Fruit fly (Drosophila melanogaster) whole organism, embryonic: ENCODE measurements around the gene MTF-1.

Source experiments
- B-H2 ChIP-seq: fragments of 200-800 bp; sonication (Bioruptor generic); optimal IDR thresholded peaks from 2 replicates; lab custom pipeline; 2018; ENCODE audit warnings: missing biosample characterization, mild to moderate bottlenecking, missing genetic modification characterization
- CG10959 ChIP-seq: fragments of 200-800 bp; sonication (Bioruptor generic); IDR thresholded peaks from 2 replicates; pipeline ENCODE4 v1.3.6; 2022; ENCODE audit warnings: missing biosample characterization, missing genetic modification characterization
- CG1233 ChIP-seq: fragments of 200-800 bp; sonication (Bioruptor generic); optimal IDR thresholded peaks from 4 replicates; lab custom pipeline; 2018; ENCODE audit warnings: missing biosample characterization, mild to moderate bottlenecking, missing genetic modification characterization
- CG14050 ChIP-seq: fragments of 200-800 bp; sonication (Bioruptor generic); IDR thresholded peaks from 3 replicates; pipeline ENCODE4 v1.3.6; 2022; ENCODE audit warnings: missing biosample characterization, missing genetic modification characterization
- CG15011 ChIP-seq: fragments of 200-800 bp; sonication (Bioruptor generic); optimal IDR thresholded peaks from 3 replicates; lab custom pipeline; 2018; ENCODE audit warnings: missing biosample characterization, mild to moderate bottlenecking, missing genetic modification characterization
- CG2129 ChIP-seq: fragments of 200-800 bp; sonication (Bioruptor generic); IDR thresholded peaks from 2 replicates; pipeline ENCODE4 v1.3.6; 2022; ENCODE audit warnings: missing biosample characterization, missing genetic modification characterization; ENCODE audit not compliant: partially characterized antibody
- CG31441 ChIP-seq: fragments of 200-800 bp; sonication (Bioruptor generic); IDR thresholded peaks from 2 replicates; pipeline ENCODE4 v1.3.6; 2022; ENCODE audit warnings: missing biosample characterization, missing genetic modification characterization
- CG3407 ChIP-seq: fragments of 200-800 bp; sonication (Bioruptor generic); optimal IDR thresholded peaks from 2 replicates; lab custom pipeline; 2018; ENCODE audit warnings: missing biosample characterization, mild to moderate bottlenecking, missing genetic modification characterization
- CG34224 ChIP-seq: fragments of 200-800 bp; sonication (Bioruptor generic); IDR thresholded peaks from 3 replicates; pipeline ENCODE4 v1.3.6; 2022; ENCODE audit warnings: missing biosample characterization, missing genetic modification characterization; ENCODE audit not compliant: partially characterized antibody
- CG34376 ChIP-seq: fragments of 200-800 bp; sonication (Bioruptor generic); optimal IDR thresholded peaks from 2 replicates; lab custom pipeline; 2018; ENCODE audit warnings: missing biosample characterization, mild to moderate bottlenecking, missing genetic modification characterization
- CG34422 ChIP-seq: fragments of 200-800 bp; sonication (Bioruptor generic); IDR thresholded peaks from 3 replicates; pipeline ENCODE4 v1.3.6; 2022; ENCODE audit warnings: missing biosample characterization, missing genetic modification characterization
- CG4360 ChIP-seq: fragments of 200-800 bp; sonication (Bioruptor generic); IDR thresholded peaks from 2 replicates; pipeline ENCODE4 v1.3.6; 2022; ENCODE audit warnings: missing biosample characterization, missing genetic modification characterization
- CG5180 ChIP-seq: fragments of 200-800 bp; sonication (Bioruptor generic); optimal IDR thresholded peaks from 3 replicates; lab custom pipeline; 2017; ENCODE audit warnings: missing biosample characterization, missing genetic modification characterization, mild to moderate bottlenecking, moderate library complexity, missing genetic modification reagents
- CG6654 ChIP-seq: fragments of 200-800 bp; sonication (Bioruptor generic); optimal IDR thresholded peaks from 2 replicates; lab custom pipeline; 2017; ENCODE audit warnings: missing biosample characterization, mild to moderate bottlenecking, missing genetic modification characterization
- CG6854 ChIP-seq: fragments of 200-800 bp; sonication (Bioruptor generic); optimal IDR thresholded peaks from 3 replicates; lab custom pipeline; 2017; ENCODE audit warnings: missing biosample characterization, mild to moderate bottlenecking, missing genetic modification characterization
- CG7372 ChIP-seq: fragments of 200-800 bp; sonication (Bioruptor generic); IDR thresholded peaks from 2 replicates; pipeline ENCODE4 v1.3.6; 2022; ENCODE audit warnings: missing biosample characterization, missing genetic modification characterization
- CG8478 ChIP-seq: fragments of >200 bp; optimal IDR thresholded peaks from 2 replicates; lab custom pipeline; 2018
- CG9437 ChIP-seq: fragments of 200-800 bp; sonication (Bioruptor generic); optimal IDR thresholded peaks from 2 replicates; lab custom pipeline; 2018; ENCODE audit warnings: missing biosample characterization, mild to moderate bottlenecking, missing genetic modification characterization
- CG9876 ChIP-seq: fragments of 200-800 bp; sonication (Bioruptor generic); optimal IDR thresholded peaks from 2 replicates; lab custom pipeline; 2016; ENCODE audit warnings: missing biosample characterization, missing genetic modification characterization
- CkIIα-i1 ChIP-seq: fragments of 200-800 bp; sonication (Bioruptor generic); IDR thresholded peaks from 2 replicates; pipeline ENCODE4 v1.3.6; 2022; ENCODE audit warnings: missing biosample characterization, missing genetic modification characterization
- E2f2 ChIP-seq: fragments of 200-800 bp; sonication (Bioruptor generic); IDR thresholded peaks from 2 replicates; pipeline ENCODE4 v1.3.6; 2022; ENCODE audit warnings: missing biosample characterization, missing genetic modification characterization
- Fer2 ChIP-seq: fragments of 200-800 bp; sonication (Bioruptor generic); optimal IDR thresholded peaks from 2 replicates; lab custom pipeline; 2018; ENCODE audit warnings: missing biosample characterization, mild to moderate bottlenecking, missing genetic modification characterization, moderate library complexity
- HLHmδ ChIP-seq: fragments of 200-800 bp; sonication (Bioruptor generic); optimal IDR thresholded peaks from 2 replicates; lab custom pipeline; 2018; ENCODE audit warnings: missing biosample characterization, mild to moderate bottlenecking, missing genetic modification characterization, moderate library complexity
- Hmx ChIP-seq: fragments of 200-800 bp; sonication (Bioruptor generic); optimal IDR thresholded peaks from 2 replicates; lab custom pipeline; 2016; ENCODE audit warnings: missing biosample characterization, missing genetic modification characterization
- Kr ChIP-seq: fragments of 200-800 bp; sonication (Bioruptor generic); optimal IDR thresholded peaks from 2 replicates; lab custom pipeline; 2017; ENCODE audit warnings: missing biosample characterization, mild to moderate bottlenecking, missing genetic modification characterization
- Sry-δ ChIP-seq: fragments of 200-800 bp; sonication (Bioruptor generic); optimal IDR thresholded peaks from 2 replicates; lab custom pipeline; 2016; ENCODE audit warnings: missing biosample characterization, missing genetic modification characterization
- abd-A ChIP-seq: fragments of 200-800 bp; sonication (Bioruptor generic); optimal IDR thresholded peaks from 3 replicates; lab custom pipeline; 2019; ENCODE audit warnings: missing biosample characterization, mild to moderate bottlenecking, missing genetic modification characterization, moderate library complexity
- bbx ChIP-seq: fragments of 200-800 bp; sonication (Bioruptor generic); IDR thresholded peaks from 2 replicates; pipeline ENCODE4 v1.3.6; 2022; ENCODE audit warnings: missing biosample characterization, missing genetic modification characterization; ENCODE audit not compliant: partially characterized antibody
- bigmax ChIP-seq: fragments of 200-800 bp; sonication (Bioruptor generic); optimal IDR thresholded peaks from 2 replicates; lab custom pipeline; 2018; ENCODE audit warnings: missing biosample characterization, mild to moderate bottlenecking, missing genetic modification characterization
- cg ChIP-seq: fragments of 200-800 bp; sonication (Bioruptor generic); optimal IDR thresholded peaks from 3 replicates; lab custom pipeline; 2019; ENCODE audit warnings: missing biosample characterization, mild to moderate bottlenecking, missing genetic modification characterization, moderate library complexity
- chinmo ChIP-seq: fragments of 200-800 bp; sonication (Bioruptor generic); IDR thresholded peaks from 4 replicates; pipeline ENCODE4 v1.3.6; 2022; ENCODE audit warnings: missing biosample characterization, missing genetic modification characterization; ENCODE audit not compliant: partially characterized antibody
- crol ChIP-seq: fragments of 200-800 bp; sonication (Bioruptor generic); IDR thresholded peaks from 2 replicates; pipeline ENCODE4 v1.3.6; 2022; ENCODE audit warnings: missing biosample characterization, missing genetic modification characterization
- danr ChIP-seq: fragments of 200-800 bp; sonication (Bioruptor generic); IDR thresholded peaks from 2 replicates; pipeline ENCODE4 v1.3.6; 2022; ENCODE audit warnings: missing biosample characterization, missing genetic modification characterization
- dati ChIP-seq: fragments of 200-800 bp; sonication (Bioruptor generic); IDR thresholded peaks from 2 replicates; pipeline ENCODE4 v1.3.6; 2022; ENCODE audit warnings: missing biosample characterization, missing genetic modification characterization
- dmrt99B ChIP-seq: fragments of 200-800 bp; sonication (Bioruptor generic); optimal IDR thresholded peaks from 2 replicates; lab custom pipeline; 2018; ENCODE audit warnings: missing biosample characterization, mild to moderate bottlenecking, missing genetic modification characterization, moderate library complexity
- en ChIP-seq: fragments of 200-800 bp; sonication (Bioruptor generic); optimal IDR thresholded peaks from 2 replicates; lab custom pipeline; 2016; ENCODE audit warnings: missing biosample characterization, missing genetic modification characterization
- eve ChIP-seq, 2 experiments: fragments of >200 bp; optimal IDR thresholded peaks; 2 replicates each; lab custom pipeline; 2017; ENCODE audit warnings: missing biosample characterization in 2 of 2, missing genetic modification characterization in 2 of 2
- fd96Cb ChIP-seq: fragments of 200-800 bp; sonication (Bioruptor generic); optimal IDR thresholded peaks from 2 replicates; lab custom pipeline; 2018; ENCODE audit warnings: missing biosample characterization, mild to moderate bottlenecking, missing genetic modification characterization, moderate library complexity
- gt ChIP-seq: fragments of 200-800 bp; sonication (Bioruptor generic); IDR thresholded peaks from 2 replicates; pipeline ENCODE4 v1.3.6; 2022; ENCODE audit warnings: missing biosample characterization, missing genetic modification characterization
- lab ChIP-seq: fragments of 200-800 bp; sonication (Bioruptor generic); optimal IDR thresholded peaks from 3 replicates; lab custom pipeline; 2017; ENCODE audit warnings: missing biosample characterization, missing genetic modification characterization, mild to moderate bottlenecking, moderate library complexity, missing genetic modification reagents
- lilli ChIP-seq: fragments of 200-800 bp; sonication (Bioruptor generic); optimal IDR thresholded peaks from 3 replicates; lab custom pipeline; 2016; ENCODE audit warnings: missing biosample characterization, missing genetic modification characterization
- mam ChIP-seq: fragments of 200-800 bp; sonication (Bioruptor generic); optimal IDR thresholded peaks from 3 replicates; lab custom pipeline; 2016; ENCODE audit warnings: missing biosample characterization, missing genetic modification characterization
- nau ChIP-seq: fragments of 200-800 bp; sonication (Bioruptor generic); optimal IDR thresholded peaks from 3 replicates; lab custom pipeline; 2017; ENCODE audit warnings: missing biosample characterization, mild to moderate bottlenecking, missing genetic modification characterization, missing genetic modification reagents
- nerfin-1 ChIP-seq: fragments of 200-800 bp; sonication (Bioruptor generic); optimal IDR thresholded peaks from 3 replicates; lab custom pipeline; 2019; ENCODE audit warnings: missing biosample characterization, mild to moderate bottlenecking, missing genetic modification characterization, moderate library complexity
- pros ChIP-seq: fragments of 200-800 bp; sonication (Bioruptor generic); optimal IDR thresholded peaks from 3 replicates; lab custom pipeline; 2019; ENCODE audit warnings: missing biosample characterization, mild to moderate bottlenecking, missing genetic modification characterization, moderate library complexity
- shn ChIP-seq: fragments of 200-800 bp; sonication (Bioruptor generic); optimal IDR thresholded peaks from 3 replicates; lab custom pipeline; 2016; ENCODE audit warnings: missing biosample characterization, missing genetic modification characterization
- tx ChIP-seq: fragments of 200-800 bp; sonication (Bioruptor generic); optimal IDR thresholded peaks from 2 replicates; lab custom pipeline; 2016; ENCODE audit warnings: missing biosample characterization, missing genetic modification characterization
- vvl ChIP-seq: fragments of 200-800 bp; sonication (Bioruptor generic); IDR thresholded peaks from 2 replicates; pipeline ENCODE4 v1.3.6; 2022; ENCODE audit warnings: missing biosample characterization, missing genetic modification characterization
- wor ChIP-seq: fragments of 200-800 bp; sonication (Bioruptor generic); IDR thresholded peaks from 2 replicates; pipeline ENCODE4 v1.3.6; 2022; ENCODE audit warnings: missing biosample characterization, missing genetic modification characterization

The MTF-1 gene

DNA sequence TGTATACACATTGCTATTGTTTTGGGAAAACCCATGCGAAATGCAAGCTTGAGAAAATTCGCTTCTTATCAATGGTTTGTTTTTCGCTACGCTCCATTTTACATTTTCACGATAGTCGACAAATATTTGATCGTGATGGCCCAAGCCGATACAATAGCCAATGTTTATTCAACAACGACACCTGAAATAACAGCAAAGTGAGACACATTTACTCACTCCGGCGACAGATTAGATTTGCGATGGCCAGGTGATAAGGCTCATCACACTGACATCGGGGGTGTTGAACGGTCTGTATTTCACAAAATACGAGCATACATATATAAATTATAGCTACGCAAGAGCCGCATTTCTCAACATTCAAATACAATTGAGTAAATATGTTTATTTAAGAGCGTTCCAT is 33.0 kb upstream of the MTF-1 start (continued):
- TF ChIP-seq mam (GFP tag; lab: Kevin White, UChicago) (peak; percentile 68), lab (GFP tag; lab: Kevin White, UChicago) (peak; percentile 97), wor (GFP tag; lab: Robert Waterston, UW) (no peak), lilli (GFP tag; lab: Kevin White, UChicago) (peak; percentile 17), CG3407 (peak; percentile 44), vvl (no peak), tx (GFP tag; lab: Kevin White, UChicago) (no peak), gt (no peak), CG31441 (GFP tag; lab: Robert Waterston, UW) (peak; percentile 35; the same call in 1 of the 2 replicates), shn (GFP tag; lab: Kevin White, UChicago) (no peak), CG14050 (GFP tag; lab: Robert Waterston, UW) (no peak), Fer2 (tag; lab: Kevin White, UChicago) (peak; percentile 59), bbx (GFP tag; lab: Robert Waterston, UW) (no peak), B-H2 (GFP tag; lab: Kevin White, UChicago) (peak; percentile 65), CG2129 (no peak), CG34224 (no peak), danr (GFP tag; lab: Robert Waterston, UW) (no peak), Sry-δ (GFP tag; lab: Kevin White, UChicago) (peak; percentile 28), dati (GFP tag; lab: Robert Waterston, UW) (no peak), dmrt99B (tag; lab: Kevin White, UChicago) (peak; percentile 55), crol (no peak), CG6654 (GFP tag; lab: Kevin White, UChicago) (no peak), CG1233 (GFP tag; lab: Kevin White, UChicago) (peak; percentile 75), abd-A (tag; lab: Kevin White, UChicago) (no peak), E2f2 (GFP tag; lab: Robert Waterston, UW) (0 out of 2 replicates have a peak, but pooled peaks have one; percentile 5), CG9876 (no peak), CG6854 (peak; percentile 82), CG34422 (GFP tag; lab: Robert Waterston, UW) (no peak), CkIIα-i1 (no peak), CG15011 (GFP tag; lab: Kevin White, UChicago) (peak; percentile 87), CG8478 (lab: Kevin White, UChicago) (no peak), nau (peak; percentile 82), fd96Cb (tag; lab: Kevin White, UChicago) (no peak), CG9437 (no peak), CG34376 (GFP tag; lab: Kevin White, UChicago) (peak; percentile 75), pros (GFP tag; lab: Kevin White, UChicago) (no peak), Kr (GFP tag; lab: Kevin White, UChicago) (peak; percentile 2), eve (GFP tag; optimal IDR thresholded peaks at IDR 0.05; lab: Kevin White, UChicago) (peak in 1 of 2 experiments; percentile 13), CG10959 (GFP tag; lab: Robert Waterston, UW) (peak; percentile 32; the same call in 1 of the 2 replicates), en (GFP tag; lab: Kevin White, UChicago) (no peak), CG4360 (GFP tag; lab: Robert Waterston, UW) (no peak), chinmo (GFP tag; lab: Robert Waterston, UW) (no peak), CG7372 (GFP tag; lab: Robert Waterston, UW) (no peak), cg (no peak), HLHmδ (GFP tag; lab: Kevin White, UChicago) (peak; percentile 71), CG5180 (GFP tag; lab: Kevin White, UChicago) (peak; percentile 69), Hmx (GFP tag; lab: Kevin White, UChicago) (no peak), nerfin-1 (tag; lab: Kevin White, UChicago) (peak; percentile 56), bigmax (peak; percentile 27)
